Worm (Caenorhabditis elegans) whole organism, L4 larva: ENCODE results near the gene B0244.16.

Experiments used
- F26F4.8 ChIP-seq: fragments of 200-800 bp; sonication (Bioruptor generic); conservative IDR thresholded peaks from 2 replicates; pipeline ENCODE4 v1.3.6; 2022; ENCODE audit warnings: missing genetic modification characterization, missing compliant biosample characterization
- R02D3.7 ChIP-seq: fragments of 150-350 bp; sonication (generic microtip); optimal IDR thresholded peaks from 3 replicates; lab custom pipeline; 2014; ENCODE audit warnings: missing biosample characterization, missing genetic modification characterization
- T20F7.1 ChIP-seq: fragments of 200-800 bp; sonication (Bioruptor generic); optimal IDR thresholded peaks from 2 replicates; lab custom pipeline; 2018; ENCODE audit warnings: mild to moderate bottlenecking, missing genetic modification characterization, missing compliant biosample characterization
- Y5F2A.4 ChIP-seq: fragments of 200-800 bp; sonication (Bioruptor generic); optimal IDR thresholded peaks from 2 replicates; lab custom pipeline; 2018; ENCODE audit warnings: mild to moderate bottlenecking, missing genetic modification characterization, missing compliant biosample characterization
- ZK546.5 ChIP-seq, 2 experiments: sonication (generic microtip); optimal IDR thresholded peaks; 2 replicates each; lab custom pipeline; 2017; ENCODE audit warnings: missing biosample characterization in 2 of 2, missing genetic modification characterization in 2 of 2
- ama-1 ChIP-seq: fragments of 150-350 bp; optimal IDR thresholded peaks from 2 replicates; lab custom pipeline; 2014; ENCODE audit warnings: inconsistent platforms, mixed read lengths
- arid-1 ChIP-seq: fragments of 200-800 bp; sonication (Bioruptor generic); conservative IDR thresholded peaks from 2 replicates; pipeline ENCODE4 v1.3.6; 2022; ENCODE audit warnings: missing genetic modification reagents, missing genetic modification characterization, missing compliant biosample characterization
- attf-4 ChIP-seq: sonication (generic microtip); optimal IDR thresholded peaks from 3 replicates; lab custom pipeline; 2017; ENCODE audit warnings: missing biosample characterization, missing genetic modification characterization
- ceh-32 ChIP-seq: sonication (generic microtip); optimal IDR thresholded peaks from 2 replicates; lab custom pipeline; 2016; ENCODE audit warnings: mild to moderate bottlenecking, missing genetic modification characterization, missing compliant biosample characterization; ENCODE audit not compliant: poor library complexity
- ces-1 ChIP-seq: fragments of 150-350 bp; sonication (generic microtip); optimal IDR thresholded peaks from 4 replicates; lab custom pipeline; 2014; ENCODE audit warnings: missing biosample characterization, missing genetic modification reagents, missing genetic modification characterization
- daf-12 ChIP-seq: fragments of 150-350 bp; optimal IDR thresholded peaks from 2 replicates; lab custom pipeline; 2014; ENCODE audit warnings: missing biosample characterization, missing genetic modification reagents, missing genetic modification characterization
- daf-16 ChIP-seq, 3 experiments: sonication (generic microtip); optimal IDR thresholded peaks; 2 replicates each; lab custom pipeline; 2016 to 2017; ENCODE audit warnings: missing genetic modification characterization in 3 of 3, missing genetic modification reagents in 3 of 3, mild to moderate bottlenecking in 2 of 3, missing compliant biosample characterization in 2 of 3, missing biosample characterization in 1 of 3, moderate library complexity in 1 of 3
- daf-8 ChIP-seq: fragments of 200-800 bp; sonication (Bioruptor generic); IDR thresholded peaks from 2 replicates; pipeline ENCODE4 v1.3.6; 2022; ENCODE audit warnings: missing genetic modification characterization, missing compliant biosample characterization
- dmd-8 ChIP-seq: fragments of 200-800 bp; sonication (Bioruptor generic); IDR thresholded peaks from 2 replicates; pipeline ENCODE4 v1.3.6; 2022; ENCODE audit warnings: missing genetic modification characterization, missing compliant biosample characterization
- dmd-9 ChIP-seq: fragments of 200-800 bp; sonication (Bioruptor generic); IDR thresholded peaks from 2 replicates; pipeline ENCODE4 v1.3.6; 2022; ENCODE audit warnings: missing genetic modification reagents, missing genetic modification characterization, missing compliant biosample characterization
- fos-1 ChIP-seq: fragments of 150-350 bp; optimal IDR thresholded peaks from 2 replicates; lab custom pipeline; 2014; ENCODE audit warnings: missing biosample characterization, missing genetic modification characterization
- hlh-11 ChIP-seq: fragments of 200-800 bp; sonication (Bioruptor generic); optimal IDR thresholded peaks from 2 replicates; lab custom pipeline; 2018; ENCODE audit warnings: mild to moderate bottlenecking, missing genetic modification characterization, missing compliant biosample characterization
- hlh-30 ChIP-seq: sonication (generic microtip); optimal IDR thresholded peaks from 2 replicates; lab custom pipeline; 2017; ENCODE audit warnings: antibody characterized with exemption, mild to moderate bottlenecking, missing genetic modification characterization, missing compliant biosample characterization; ENCODE audit not compliant: insufficient read depth
- lim-7 ChIP-seq: fragments of 200-800 bp; sonication (Bioruptor generic); IDR thresholded peaks from 2 replicates; pipeline ENCODE4 v1.3.6; 2022; ENCODE audit warnings: missing genetic modification characterization, missing compliant biosample characterization
- lin-13 ChIP-seq: fragments of 150-350 bp; optimal IDR thresholded peaks from 2 replicates; lab custom pipeline; 2014; ENCODE audit warnings: missing biosample characterization, missing genetic modification reagents, missing genetic modification characterization
- lin-15B ChIP-seq: fragments of 150-350 bp; sonication (generic microtip); optimal IDR thresholded peaks from 3 replicates; lab custom pipeline; 2014; ENCODE audit warnings: missing biosample characterization, missing genetic modification characterization
- lin-29 ChIP-seq: fragments of 200-800 bp; sonication (Bioruptor generic); IDR thresholded peaks from 2 replicates; pipeline ENCODE4 v1.3.6; 2022; ENCODE audit warnings: missing genetic modification reagents, missing genetic modification characterization, missing compliant biosample characterization
- lir-3 ChIP-seq: sonication (generic microtip); optimal IDR thresholded peaks from 2 replicates; lab custom pipeline; 2016; ENCODE audit warnings: mild to moderate bottlenecking, missing genetic modification characterization, missing compliant biosample characterization
- lsy-2 ChIP-seq, 2 experiments: fragments of 150-350 bp in 1 of 2; sonication (generic microtip) in 1 of 2; optimal IDR thresholded peaks; 2 replicates each; lab custom pipeline; 2014 to 2017; ENCODE audit warnings: missing biosample characterization in 2 of 2, missing genetic modification characterization in 2 of 2
- mdl-1 ChIP-seq, 2 experiments: fragments of 150-350 bp in 1 of 2; sonication (generic microtip) in 1 of 2; optimal IDR thresholded peaks; 2 replicates each; lab custom pipeline; 2014 to 2017; ENCODE audit warnings: missing biosample characterization in 2 of 2, missing genetic modification characterization in 2 of 2
- mdt-29 ChIP-seq: fragments of 200-800 bp; sonication (Bioruptor generic); IDR thresholded peaks from 2 replicates; pipeline ENCODE4 v1.3.6; 2022; ENCODE audit warnings: missing genetic modification reagents, missing genetic modification characterization, missing compliant biosample characterization
- mep-1 ChIP-seq: fragments of 150-350 bp; sonication (generic microtip); optimal IDR thresholded peaks from 3 replicates; lab custom pipeline; 2014; ENCODE audit warnings: missing biosample characterization, missing genetic modification characterization
- mxl-3 ChIP-seq: fragments of 200-800 bp; sonication (Bioruptor generic); optimal IDR thresholded peaks from 2 replicates; lab custom pipeline; 2018; ENCODE audit warnings: mild to moderate bottlenecking, missing genetic modification characterization, missing compliant biosample characterization
- nhr-10 ChIP-seq: fragments of 150-350 bp; optimal IDR thresholded peaks from 2 replicates; lab custom pipeline; 2014; ENCODE audit warnings: missing biosample characterization, missing genetic modification characterization
- nhr-102 ChIP-seq: sonication (generic microtip); optimal IDR thresholded peaks from 2 replicates; lab custom pipeline; 2016; ENCODE audit warnings: mild to moderate bottlenecking, missing genetic modification characterization, moderate library complexity, missing compliant biosample characterization
- nhr-11 ChIP-seq: fragments of 150-350 bp; optimal IDR thresholded peaks from 2 replicates; lab custom pipeline; 2014; ENCODE audit warnings: missing biosample characterization, missing genetic modification characterization
- nhr-237 ChIP-seq: sonication (generic microtip); optimal IDR thresholded peaks from 2 replicates; lab custom pipeline; 2017; ENCODE audit warnings: missing biosample characterization, missing genetic modification characterization
- nhr-25 ChIP-seq: sonication (generic microtip); optimal IDR thresholded peaks from 2 replicates; lab custom pipeline; 2017; ENCODE audit warnings: missing genetic modification characterization, mild to moderate bottlenecking, missing compliant biosample characterization, antibody characterized with exemption, moderate library complexity, borderline replicate concordance; ENCODE audit not compliant: insufficient read depth
- nhr-28 ChIP-seq: fragments of 150-350 bp; optimal IDR thresholded peaks from 2 replicates; lab custom pipeline; 2014; ENCODE audit warnings: missing biosample characterization, missing genetic modification characterization
- nhr-41 ChIP-seq: fragments of 200-800 bp; sonication (Bioruptor generic); IDR thresholded peaks from 2 replicates; pipeline ENCODE4 v1.3.6; 2022; ENCODE audit warnings: missing genetic modification reagents, missing genetic modification characterization, missing compliant biosample characterization
- nhr-42 ChIP-seq: fragments of 200-800 bp; sonication (Bioruptor generic); IDR thresholded peaks from 2 replicates; pipeline ENCODE4 v1.3.6; 2022; ENCODE audit warnings: missing genetic modification characterization, missing compliant biosample characterization
- nhr-48 ChIP-seq: sonication (generic microtip); optimal IDR thresholded peaks from 2 replicates; lab custom pipeline; 2016; ENCODE audit warnings: mild to moderate bottlenecking, missing genetic modification characterization, missing compliant biosample characterization
- nhr-6 ChIP-seq: fragments of 150-350 bp; optimal IDR thresholded peaks from 2 replicates; lab custom pipeline; 2014; ENCODE audit warnings: missing biosample characterization, missing genetic modification characterization
- nhr-76 ChIP-seq: fragments of 150-350 bp; optimal IDR thresholded peaks from 2 replicates; lab custom pipeline; 2014; ENCODE audit warnings: missing biosample characterization, missing genetic modification characterization
- pha-4 ChIP-seq, 2 experiments: fragments of 150-350 bp in 1 of 2; fragments of 200-800 bp in 1 of 2; sonication (Bioruptor generic) in 1 of 2; IDR thresholded peaks in 1 of 2; optimal IDR thresholded peaks in 1 of 2; 2 replicates each; pipeline versions ENCODE4 v1.3.6 to Lab custom; 2014 to 2022; ENCODE audit warnings: missing genetic modification characterization in 2 of 2, missing genetic modification reagents in 2 of 2, missing biosample characterization in 1 of 2, missing compliant biosample characterization in 1 of 2
- php-3 ChIP-seq: fragments of 200-800 bp; sonication (Bioruptor generic); IDR thresholded peaks from 2 replicates; pipeline ENCODE4 v1.3.6; 2022; ENCODE audit warnings: missing genetic modification reagents, missing genetic modification characterization, missing compliant biosample characterization
- skn-1 ChIP-seq: fragments of 150-350 bp; optimal IDR thresholded peaks from 2 replicates; lab custom pipeline; 2014; ENCODE audit warnings: missing biosample characterization, missing genetic modification characterization
- spr-1 ChIP-seq: sonication (generic microtip); optimal IDR thresholded peaks from 2 replicates; lab custom pipeline; 2016; ENCODE audit warnings: mild to moderate bottlenecking, missing genetic modification characterization, missing compliant biosample characterization
- tag-97 ChIP-seq: fragments of 200-800 bp; sonication (Bioruptor generic); IDR thresholded peaks from 2 replicates; pipeline ENCODE4 v1.3.6; 2022; ENCODE audit warnings: missing genetic modification characterization, missing compliant biosample characterization
- tra-1 ChIP-seq: fragments of 200-800 bp; sonication (Bioruptor generic); IDR thresholded peaks from 2 replicates; pipeline ENCODE4 v1.3.6; 2022; ENCODE audit warnings: missing genetic modification reagents, missing genetic modification characterization, missing compliant biosample characterization
- vab-7 ChIP-seq: fragments of 200-800 bp; sonication (Bioruptor generic); IDR thresholded peaks from 2 replicates; pipeline ENCODE4 v1.3.6; 2022; ENCODE audit warnings: missing genetic modification reagents, missing genetic modification characterization, missing compliant biosample characterization
- zag-1 ChIP-seq: fragments of 150-350 bp; optimal IDR thresholded peaks from 2 replicates; lab custom pipeline; 2014; ENCODE audit warnings: missing biosample characterization, missing genetic modification characterization
- zfp-2 ChIP-seq: sonication (generic microtip); optimal IDR thresholded peaks from 2 replicates; lab custom pipeline; 2016; ENCODE audit warnings: mild to moderate bottlenecking, missing genetic modification characterization, missing compliant biosample characterization
- zip-11 ChIP-seq: fragments of 200-800 bp; sonication (Bioruptor generic); IDR thresholded peaks from 2 replicates; pipeline ENCODE4 v1.3.6; 2022; ENCODE audit warnings: missing genetic modification characterization, missing compliant biosample characterization
- zip-2 ChIP-seq: fragments of 150-350 bp; optimal IDR thresholded peaks from 2 replicates; lab custom pipeline; 2014; ENCODE audit warnings: missing biosample characterization, missing genetic modification characterization

The B0244.16 gene

ce11 chrIII:5785273-5785929, 44.6 kb downstream of the B0244.16 start, which contains the start of gene Y37B11A.3 (continued):
- TF ChIP-seq nhr-11 (peak; percentile 18), zag-1 (tag; lab: Kevin White, UChicago) (no peak), hlh-30 (tag; lab: Kevin White, UChicago) (peak; percentile 7), daf-8 (GFP tag; lab: Robert Waterston, UW) (no peak), lsy-2 (tag; optimal IDR thresholded peaks at IDR 0.05; lab: Kevin White, UChicago) (peak in 1 of 2 experiments; percentile 78), mdt-29 (peak; percentile 22; the same call in 1 of the 2 replicates), ces-1 (no peak), php-3 (0 out of 2 replicates have a peak, but pooled peaks have one; percentile 35), spr-1 (peak; percentile 42), lin-29 (GFP tag; lab: Robert Waterston, UW) (no peak), pha-4 (GFP tag; IDR thresholded peaks at IDR 0.05; lab: Robert Waterston, UW) (no peak), pha-4 (tag; optimal IDR thresholded peaks at IDR 0.05; lab: Kevin White, UChicago) (no peak), T20F7.1 (GFP tag; lab: Kevin White, UChicago) (no peak), hlh-11 (tag; lab: Kevin White, UChicago) (peak; percentile 61), vab-7 (GFP tag; lab: Robert Waterston, UW) (peak; percentile 19; the same call in 1 of the 2 replicates), fos-1 (tag; lab: Kevin White, UChicago) (no peak), dmd-8 (no peak), Y5F2A.4 (GFP tag; lab: Kevin White, UChicago) (no peak), mep-1 (tag; lab: Kevin White, UChicago) (peak; percentile 76), lin-13 (GFP tag; lab: Kevin White, UChicago) (peak; percentile 56), nhr-76 (tag; lab: Kevin White, UChicago) (no peak), skn-1 (tag; lab: Kevin White, UChicago) (no peak), nhr-6 (no peak), lim-7 (GFP tag; lab: Robert Waterston, UW) (no peak), ceh-32 (no peak), ZK546.5 (tag; optimal IDR thresholded peaks at IDR 0.05; lab: Kevin White, UChicago) (no peak), nhr-41 (GFP tag; lab: Robert Waterston, UW) (no peak), F26F4.8 (GFP tag; lab: Robert Waterston, UW) (no peak), daf-16 (GFP tag; optimal IDR thresholded peaks at IDR 0.05; lab: Kevin White, UChicago) (no peak), daf-16 (tag; optimal IDR thresholded peaks at IDR 0.05; lab: Kevin White, UChicago) (no peak), tag-97 (GFP tag; lab: Robert Waterston, UW) (no peak), nhr-237 (tag; lab: Kevin White, UChicago) (no peak), R02D3.7 (no peak), lin-15B (tag; lab: Kevin White, UChicago) (no peak), zip-2 (tag; lab: Kevin White, UChicago) (no peak), zip-11 (no peak), arid-1 (GFP tag; lab: Robert Waterston, UW) (no peak; the same call in 1 of the 2 replicates), mdl-1 (tag; optimal IDR thresholded peaks at IDR 0.05; lab: Kevin White, UChicago) (no peak), lir-3 (tag; lab: Kevin White, UChicago) (no peak), daf-12 (tag; lab: Kevin White, UChicago) (no peak), tra-1 (GFP tag; lab: Robert Waterston, UW) (0 out of 2 replicates have a peak, but pooled peaks have one; percentile 48), nhr-25 (no peak), nhr-28 (peak; percentile 15), dmd-9 (peak; percentile 62; the same call in 1 of the 2 replicates), nhr-102 (tag; lab: Kevin White, UChicago) (peak; percentile 67), nhr-10 (tag; lab: Kevin White, UChicago) (no peak), mxl-3 (GFP tag; lab: Kevin White, UChicago) (peak; percentile 58), attf-4 (tag; lab: Kevin White, UChicago) (no peak), ama-1 (lab: Kevin White, UChicago) (no peak), nhr-48 (tag; lab: Kevin White, UChicago) (peak; percentile 33), nhr-42 (GFP tag; lab: Robert Waterston, UW) (no peak), zfp-2 (tag; lab: Kevin White, UChicago) (no peak)
